Fruit fly (Drosophila melanogaster) whole organism, wandering third instar larva: ENCODE measurements around the gene Indy.

Experiments
- Abd-B ChIP-seq: fragments of >200 bp; optimal IDR thresholded peaks from 2 replicates; lab custom pipeline; 2017; ENCODE audit warnings: missing biosample characterization, missing genetic modification characterization
- CrebA ChIP-seq: fragments of 200-800 bp; sonication (Bioruptor generic); optimal IDR thresholded peaks from 2 replicates; lab custom pipeline; 2016; ENCODE audit warnings: missing biosample characterization, mild to moderate bottlenecking, missing genetic modification characterization, borderline replicate concordance
- Dfd ChIP-seq: fragments of >200 bp; optimal IDR thresholded peaks from 2 replicates; lab custom pipeline; 2017; ENCODE audit warnings: missing biosample characterization, missing genetic modification characterization
- Dif ChIP-seq: fragments of 200-275, 200-300 bp; sonication (Bioruptor generic); optimal IDR thresholded peaks from 2 replicates; lab custom pipeline; 2018; ENCODE audit warnings: missing biosample characterization, missing genetic modification characterization; ENCODE audit not compliant: partially characterized antibody
- GATAd ChIP-seq: sonication (Bioruptor generic); optimal IDR thresholded peaks from 2 replicates; lab custom pipeline; 2016; ENCODE audit warnings: missing biosample characterization, missing genetic modification characterization
- HLH106 ChIP-seq: fragments of 200-800 bp; optimal IDR thresholded peaks from 3 replicates; lab custom pipeline; 2019; ENCODE audit warnings: missing biosample characterization, mild to moderate bottlenecking, missing genetic modification characterization, moderate library complexity
- Hnf4 ChIP-seq: fragments of 200-800 bp; sonication (Bioruptor generic); optimal IDR thresholded peaks from 2 replicates; lab custom pipeline; 2016; ENCODE audit warnings: missing biosample characterization, mild to moderate bottlenecking, missing genetic modification characterization
- Hr78 ChIP-seq: fragments of >200 bp; optimal IDR thresholded peaks from 2 replicates; lab custom pipeline; 2017; ENCODE audit warnings: missing biosample characterization, missing genetic modification characterization
- Hr83 ChIP-seq: fragments of 200-300 bp; sonication (Bioruptor generic); optimal IDR thresholded peaks from 2 replicates; lab custom pipeline; 2016; ENCODE audit warnings: missing biosample characterization, mild to moderate bottlenecking, missing genetic modification characterization, moderate library complexity; ENCODE audit not compliant: poor library complexity, severe bottlenecking
- Mio ChIP-seq: sonication (Bioruptor generic); optimal IDR thresholded peaks from 2 replicates; lab custom pipeline; 2016; ENCODE audit warnings: missing biosample characterization, missing genetic modification characterization
- Myc ChIP-seq: fragments of >200 bp; optimal IDR thresholded peaks from 2 replicates; lab custom pipeline; 2017
- N ChIP-seq: fragments of >200 bp; optimal IDR thresholded peaks from 2 replicates; lab custom pipeline; 2018; ENCODE audit warnings: missing biosample characterization, missing external identifiers, missing genetic modification characterization
- OdsH ChIP-seq: fragments of 200-800 bp; sonication (Bioruptor generic); optimal IDR thresholded peaks from 2 replicates; lab custom pipeline; 2016; ENCODE audit warnings: missing biosample characterization, mild to moderate bottlenecking, missing genetic modification characterization
- Rel ChIP-seq, 2 experiments: fragments of 200-800 bp; sonication (Bioruptor generic) in 1 of 2; optimal IDR thresholded peaks; 2 replicates in 1 of 2; 3 replicates in 1 of 2; lab custom pipeline; 2016 to 2019; ENCODE audit warnings: mild to moderate bottlenecking in 2 of 2, missing biosample characterization in 2 of 2, missing genetic modification characterization in 2 of 2, moderate library complexity in 1 of 2
- Sp1 ChIP-seq: fragments of 200-800 bp; sonication (Bioruptor generic); optimal IDR thresholded peaks from 3 replicates; lab custom pipeline; 2019; ENCODE audit warnings: missing biosample characterization, mild to moderate bottlenecking, missing genetic modification characterization, moderate library complexity
- Vsx2 ChIP-seq: fragments of 200-300, 225-300 bp; sonication (Bioruptor generic); optimal IDR thresholded peaks from 2 replicates; lab custom pipeline; 2018; ENCODE audit warnings: missing biosample characterization, missing genetic modification characterization; ENCODE audit not compliant: partially characterized antibody
- br ChIP-seq: fragments of 200-800 bp; sonication (Bioruptor generic); optimal IDR thresholded peaks from 2 replicates; lab custom pipeline; 2016; ENCODE audit warnings: missing biosample characterization, missing genetic modification characterization
- dl ChIP-seq, 2 experiments: fragments of 175-275, 200-275 bp in 1 of 2; fragments of 200-275 bp in 1 of 2; sonication (Bioruptor generic); optimal IDR thresholded peaks; lab custom pipeline; 2018; ENCODE audit warnings: mild to moderate bottlenecking in 2 of 2, missing biosample characterization in 2 of 2, missing genetic modification characterization in 2 of 2, moderate library complexity in 2 of 2; ENCODE audit not compliant: partially characterized antibody in 2 of 2, insufficient read depth in 1 of 2
- ey ChIP-seq: fragments of 200-800 bp; sonication (Bioruptor generic); optimal IDR thresholded peaks from 2 replicates; lab custom pipeline; 2016; ENCODE audit warnings: missing biosample characterization, missing genetic modification characterization
- foxo ChIP-seq, 2 experiments: fragments of 200-800 bp; sonication (Bioruptor generic); optimal IDR thresholded peaks; 2 replicates in 1 of 2; 3 replicates in 1 of 2; lab custom pipeline; 2016 to 2017; ENCODE audit warnings: missing biosample characterization in 2 of 2, missing genetic modification characterization in 2 of 2
- fru ChIP-seq: fragments of 200-800 bp; sonication (Bioruptor generic); optimal IDR thresholded peaks from 3 replicates; lab custom pipeline; 2016; ENCODE audit warnings: missing biosample characterization, mild to moderate bottlenecking, missing genetic modification characterization
- h ChIP-seq: fragments of 200-800 bp; sonication (Bioruptor generic); optimal IDR thresholded peaks from 3 replicates; lab custom pipeline; 2016; ENCODE audit warnings: missing biosample characterization, mild to moderate bottlenecking, missing genetic modification characterization
- lola ChIP-seq: fragments of >200 bp; optimal IDR thresholded peaks from 2 replicates; lab custom pipeline; 2017; ENCODE audit warnings: missing biosample characterization, missing genetic modification characterization
- pan ChIP-seq: fragments of >200 bp; optimal IDR thresholded peaks from 2 replicates; lab custom pipeline; 2017
- rgr ChIP-seq: fragments of 200-800 bp; sonication (Bioruptor generic); optimal IDR thresholded peaks from 3 replicates; lab custom pipeline; 2016; ENCODE audit warnings: missing biosample characterization, mild to moderate bottlenecking, missing genetic modification characterization
- sage ChIP-seq: fragments of 200-800 bp; sonication (Bioruptor generic); optimal IDR thresholded peaks from 2 replicates; lab custom pipeline; 2016; ENCODE audit warnings: missing biosample characterization, mild to moderate bottlenecking, missing genetic modification characterization
- sv ChIP-seq: fragments of 200-800 bp; sonication (Bioruptor generic); optimal IDR thresholded peaks from 3 replicates; lab custom pipeline; 2016; ENCODE audit warnings: missing biosample characterization, missing genetic modification characterization
- tai ChIP-seq: sonication (Bioruptor generic); optimal IDR thresholded peaks from 2 replicates; lab custom pipeline; 2016; ENCODE audit warnings: missing biosample characterization, missing genetic modification characterization
- usp ChIP-seq: fragments of >200 bp; optimal IDR thresholded peaks from 2 replicates; lab custom pipeline; 2017; ENCODE audit warnings: missing biosample characterization, missing genetic modification characterization
- woc ChIP-seq: sonication (Bioruptor generic); optimal IDR thresholded peaks from 2 replicates; lab custom pipeline; 2016; ENCODE audit warnings: missing biosample characterization, mild to moderate bottlenecking, missing genetic modification characterization

Indy gene

DNA sequence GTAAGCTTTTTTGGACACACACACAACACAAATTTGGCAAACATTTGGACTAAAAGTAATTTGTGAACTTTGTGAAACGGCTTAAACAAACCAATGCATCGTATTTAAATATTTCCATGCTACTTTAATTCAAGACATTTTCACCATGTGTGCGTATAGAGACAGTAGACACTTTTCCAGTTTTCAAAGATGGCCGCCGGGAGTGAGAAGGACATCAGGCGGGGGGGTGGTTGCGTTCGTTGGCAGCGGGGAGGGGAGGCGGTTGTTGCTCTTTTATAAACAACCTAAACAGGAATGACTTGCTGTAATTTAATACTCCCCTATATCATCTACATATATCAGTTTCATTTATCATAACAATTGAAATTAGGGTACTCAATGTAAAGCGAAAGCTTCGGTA lies 7.4 kb upstream of the Indy start:
- TF ChIP-seq ey (GFP tag; lab: Kevin White, UChicago) (no peak), dl (GFP tag; optimal IDR thresholded peaks at IDR 0.05; lab: Kevin White, UChicago; ENCODE audit: insufficient read depth in 1 of 2, partially characterized antibody in 2 of 2) (no peak), usp (no peak), GATAd (GFP tag; lab: Kevin White, UChicago) (no peak), br (GFP tag; lab: Kevin White, UChicago) (no peak), sage (GFP tag; lab: Kevin White, UChicago) (no peak), HLH106 (tag; lab: Kevin White, UChicago) (no peak), Mio (GFP tag; lab: Kevin White, UChicago) (no peak), woc (GFP tag; lab: Kevin White, UChicago) (no peak), Abd-B (GFP tag; lab: Kevin White, UChicago) (no peak)
- TF ChIP-seq, all 38 proteins: peak for 0

dm6 chr3L:18852223-18852622 lies 6.2 kb upstream of the Indy start:
- TF ChIP-seq Hr78, result no peak
- TF ChIP-seq Dfd (GFP tag; lab: Kevin White, UChicago), result peak; percentile 56

dm6 chr3L:18848436-18848835 lies 2.4 kb upstream of the Indy start:
- TF ChIP-seq foxo (GFP tag; optimal IDR thresholded peaks at IDR 0.05; lab: Kevin White, UChicago), result peak in 1 of 2 experiments; percentile 33
- TF ChIP-seq lola (GFP tag; lab: Kevin White, UChicago), result no peak
- peak; percentile 64 for TF ChIP-seq Myc (lab: Kevin White, UChicago)
- no peak for TF ChIP-seq N (GFP tag; lab: Kevin White, UChicago)
- no peak for TF ChIP-seq tai (GFP tag; lab: Kevin White, UChicago)
- peak; percentile 18 for TF ChIP-seq ey (GFP tag; lab: Kevin White, UChicago)
- TF ChIP-seq sage (GFP tag; lab: Kevin White, UChicago), result no peak
- no peak for TF ChIP-seq Hr78
- TF ChIP-seq usp, result no peak
- TF ChIP-seq pan (lab: Kevin White, UChicago), result no peak
- peak; percentile 44 for TF ChIP-seq sv (GFP tag; lab: Kevin White, UChicago)
- TF ChIP-seq Hnf4 (GFP tag; lab: Kevin White, UChicago), result peak; percentile 41
- TF ChIP-seq fru (GFP tag; lab: Kevin White, UChicago), result peak; percentile 52
- peak; percentile 38 for TF ChIP-seq CrebA (GFP tag; lab: Kevin White, UChicago)
- no peak for TF ChIP-seq Dif (GFP tag; lab: Kevin White, UChicago)
- no peak for TF ChIP-seq Rel (GFP tag; optimal IDR thresholded peaks at IDR 0.05; lab: Kevin White, UChicago)
- TF ChIP-seq Rel (tag; optimal IDR thresholded peaks at IDR 0.05; lab: Kevin White, UChicago), result no peak
- no peak for TF ChIP-seq Abd-B (GFP tag; lab: Kevin White, UChicago)
- no peak for TF ChIP-seq GATAd (GFP tag; lab: Kevin White, UChicago)
- no peak for TF ChIP-seq Sp1 (GFP tag; lab: Kevin White, UChicago)
- no peak for TF ChIP-seq Hr83 (GFP tag; lab: Kevin White, UChicago)
- TF ChIP-seq h (GFP tag; lab: Kevin White, UChicago), result peak; percentile 45

- TF ChIP-seq woc (GFP tag; lab: Kevin White, UChicago) (peak; percentile 2), fru (GFP tag; lab: Kevin White, UChicago) (peak; percentile 96), dl (GFP tag; optimal IDR thresholded peaks at IDR 0.05; lab: Kevin White, UChicago; ENCODE audit: insufficient read depth in 1 of 2, partially characterized antibody in 2 of 2) (peak in 1 of 2 experiments; percentile 55), Myc (lab: Kevin White, UChicago) (no peak), Vsx2 (GFP tag; lab: Kevin White, UChicago) (no peak), foxo (GFP tag; optimal IDR thresholded peaks at IDR 0.05; lab: Kevin White, UChicago) (no peak), N (GFP tag; lab: Kevin White, UChicago) (no peak), Hr78 (no peak), rgr (GFP tag; lab: Kevin White, UChicago) (no peak), Dif (GFP tag; lab: Kevin White, UChicago) (peak; percentile 70), OdsH (no peak)
Measured at dm6 chr3L:18846272-18846741, 240 bp upstream of the Indy start.

- TF ChIP-seq lola (GFP tag; lab: Kevin White, UChicago) (no peak), pan (lab: Kevin White, UChicago) (peak; percentile 8)
Measured at dm6 chr3L:18845833-18846232, 234 bp downstream of the Indy start.
